Worm (Caenorhabditis elegans): ENCODE results near the gene B0281.1.

- TF ChIP-seq R02D3.7 (tag; optimal IDR thresholded peaks at IDR 0.05) (no peak), snpc-4 (tag; optimal IDR thresholded peaks at IDR 0.05) (no peak), ama-1 (optimal IDR thresholded peaks at IDR 0.05) (no peak), aly-2 (tag; optimal IDR thresholded peaks at IDR 0.05) (no peak), nhr-25 (tag; optimal IDR thresholded peaks at IDR 0.05) (no peak), unc-62 (GFP tag; optimal IDR thresholded peaks at IDR 0.05) (no peak), nhr-11 (tag; optimal IDR thresholded peaks at IDR 0.05) (no peak), unc-39 (tag; optimal IDR thresholded peaks at IDR 0.05) (no peak), ztf-11 (tag; optimal IDR thresholded peaks at IDR 0.05) (no peak)
Observed at ce11 chrII:2317883-2318357, 5.1 kb downstream of the B0281.1 start, which contains the start of the genes ZK1240.5 and ZK1240.9.

Data from whole organism, L2 larva.